Fruit fly (Drosophila melanogaster) whole organism, embryonic: ENCODE data around the gene CG43218.
A peak's percentile ranks its signal among the peaks of the same experiment; 100 is the strongest.

ENCODE experiments used
- CG10267 ChIP-seq: fragments of 200-800 bp; sonication (Bioruptor generic); optimal IDR thresholded peaks from 2 replicates; lab custom pipeline; 2018; ENCODE audit warnings: missing biosample characterization, mild to moderate bottlenecking, missing genetic modification characterization, moderate library complexity
- CG11560 ChIP-seq: fragments of 200-800 bp; sonication (Bioruptor generic); IDR thresholded peaks from 3 replicates; pipeline ENCODE4 v1.3.6; 2022; ENCODE audit warnings: missing biosample characterization, missing genetic modification characterization
- CG12659 ChIP-seq: fragments of 200-800 bp; sonication (Bioruptor generic); optimal IDR thresholded peaks from 3 replicates; lab custom pipeline; 2017; ENCODE audit warnings: mild to moderate bottlenecking, missing biosample characterization, missing genetic modification reagents, missing genetic modification characterization
- CG13296 ChIP-seq: fragments of 200-800 bp; sonication (Bioruptor generic); optimal IDR thresholded peaks from 3 replicates; lab custom pipeline; 2018; ENCODE audit warnings: missing biosample characterization, mild to moderate bottlenecking, missing genetic modification characterization
- CG17361 ChIP-seq: fragments of 200-800 bp; sonication (Bioruptor generic); IDR thresholded peaks from 3 replicates; pipeline ENCODE4 v1.3.6; 2022; ENCODE audit warnings: missing biosample characterization, missing genetic modification characterization
- CG18262 ChIP-seq: fragments of 200-800 bp; optimal IDR thresholded peaks from 3 replicates; lab custom pipeline; 2019; ENCODE audit warnings: missing biosample characterization, mild to moderate bottlenecking, missing genetic modification characterization, moderate library complexity
- CG31365 ChIP-seq: fragments of 200-800 bp; sonication (Bioruptor generic); optimal IDR thresholded peaks from 2 replicates; lab custom pipeline; 2018; ENCODE audit warnings: missing biosample characterization, mild to moderate bottlenecking, missing genetic modification characterization
- CG31441 ChIP-seq: fragments of 200-800 bp; sonication (Bioruptor generic); IDR thresholded peaks from 2 replicates; pipeline ENCODE4 v1.3.6; 2022; ENCODE audit warnings: missing biosample characterization, missing genetic modification characterization
- CG34224 ChIP-seq: fragments of 200-800 bp; sonication (Bioruptor generic); IDR thresholded peaks from 3 replicates; pipeline ENCODE4 v1.3.6; 2022; ENCODE audit warnings: missing biosample characterization, missing genetic modification characterization; ENCODE audit not compliant: partially characterized antibody
- CG3847 ChIP-seq: fragments of 200-800 bp; sonication (Bioruptor generic); IDR thresholded peaks from 2 replicates; pipeline ENCODE4 v1.3.6; 2022; ENCODE audit warnings: missing biosample characterization, missing genetic modification characterization
- CG4730 ChIP-seq: fragments of 200-800 bp; sonication (Bioruptor generic); IDR thresholded peaks from 2 replicates; pipeline ENCODE4 v1.3.6; 2022; ENCODE audit warnings: missing biosample characterization, missing genetic modification characterization
- CG6791 ChIP-seq: fragments of 200-800 bp; sonication (Bioruptor generic); IDR thresholded peaks from 3 replicates; pipeline ENCODE4 v1.3.6; 2022; ENCODE audit warnings: missing biosample characterization, missing genetic modification characterization; ENCODE audit not compliant: partially characterized antibody
- CG6854 ChIP-seq: fragments of 200-800 bp; sonication (Bioruptor generic); optimal IDR thresholded peaks from 3 replicates; lab custom pipeline; 2017; ENCODE audit warnings: missing biosample characterization, mild to moderate bottlenecking, missing genetic modification characterization
- CG7271 ChIP-seq: fragments of 200-800 bp; sonication (Bioruptor generic); optimal IDR thresholded peaks from 2 replicates; lab custom pipeline; 2018; ENCODE audit warnings: missing biosample characterization, mild to moderate bottlenecking, missing genetic modification characterization, moderate library complexity
- CG7786 ChIP-seq: fragments of 200-800 bp; sonication (Bioruptor generic); optimal IDR thresholded peaks from 2 replicates; lab custom pipeline; 2016; ENCODE audit warnings: missing biosample characterization, missing genetic modification characterization
- Chrac-16 ChIP-seq: fragments of 200-800 bp; sonication (Bioruptor generic); optimal IDR thresholded peaks from 3 replicates; lab custom pipeline; 2016; ENCODE audit warnings: missing biosample characterization, missing genetic modification characterization
- Deaf1 ChIP-seq: fragments of 200-800 bp; optimal IDR thresholded peaks from 3 replicates; lab custom pipeline; 2019; ENCODE audit warnings: missing biosample characterization, mild to moderate bottlenecking, missing genetic modification characterization, moderate library complexity
- Elba2 ChIP-seq: fragments of 200-800 bp; sonication (Bioruptor generic); optimal IDR thresholded peaks from 3 replicates; lab custom pipeline; 2016; ENCODE audit warnings: missing biosample characterization, missing genetic modification characterization
- Ets65A ChIP-seq: fragments of 200-800 bp; sonication (Bioruptor generic); peaks from one replicate; lab custom pipeline; 2016; ENCODE audit warnings: missing biosample characterization, missing genetic modification characterization
- HHEX ChIP-seq: fragments of 200-800 bp; sonication (Bioruptor generic); optimal IDR thresholded peaks from 3 replicates; lab custom pipeline; 2017; ENCODE audit warnings: missing biosample characterization, mild to moderate bottlenecking, missing genetic modification characterization, missing genetic modification reagents
- HmgZ ChIP-seq: fragments of 200-800 bp; sonication (Bioruptor generic); optimal IDR thresholded peaks from 2 replicates; lab custom pipeline; 2018; ENCODE audit warnings: missing biosample characterization, mild to moderate bottlenecking, missing genetic modification characterization
- Oli ChIP-seq: fragments of 200-800 bp; sonication (Bioruptor generic); optimal IDR thresholded peaks from 2 replicates; lab custom pipeline; 2018; ENCODE audit warnings: missing biosample characterization, mild to moderate bottlenecking, missing genetic modification characterization, moderate library complexity
- Scr ChIP-seq: fragments of 200-800 bp; sonication (Bioruptor generic); IDR thresholded peaks from 2 replicates; pipeline ENCODE4 v1.3.6; 2022; ENCODE audit warnings: missing biosample characterization, missing genetic modification characterization; ENCODE audit not compliant: partially characterized antibody
- Side ChIP-seq: fragments of 200-800 bp; sonication (Bioruptor generic); optimal IDR thresholded peaks from 2 replicates; lab custom pipeline; 2016; ENCODE audit warnings: missing biosample characterization, missing genetic modification characterization
- al ChIP-seq: fragments of 200-800 bp; sonication (Bioruptor generic); IDR thresholded peaks from 2 replicates; pipeline ENCODE4 v1.3.6; 2022; ENCODE audit warnings: missing biosample characterization, missing genetic modification characterization
- ash1 ChIP-seq: fragments of 200-800 bp; sonication (Bioruptor generic); optimal IDR thresholded peaks from 2 replicates; lab custom pipeline; 2018; ENCODE audit warnings: missing biosample characterization, mild to moderate bottlenecking, missing genetic modification characterization
- chinmo ChIP-seq: fragments of 200-800 bp; sonication (Bioruptor generic); IDR thresholded peaks from 4 replicates; pipeline ENCODE4 v1.3.6; 2022; ENCODE audit warnings: missing biosample characterization, missing genetic modification characterization; ENCODE audit not compliant: partially characterized antibody
- chn ChIP-seq: fragments of 200-800 bp; sonication (Bioruptor generic); optimal IDR thresholded peaks from 2 replicates; lab custom pipeline; 2016; ENCODE audit warnings: missing biosample characterization, missing genetic modification characterization
- dmrt99B ChIP-seq: fragments of 200-800 bp; sonication (Bioruptor generic); optimal IDR thresholded peaks from 2 replicates; lab custom pipeline; 2018; ENCODE audit warnings: missing biosample characterization, mild to moderate bottlenecking, missing genetic modification characterization, moderate library complexity
- dpn ChIP-seq, 2 experiments: fragments of 200-800 bp; sonication (Bioruptor generic); optimal IDR thresholded peaks; 3 replicates each; lab custom pipeline; 2016; ENCODE audit warnings: missing biosample characterization in 2 of 2, missing genetic modification characterization in 2 of 2
- ems ChIP-seq: fragments of 200-800 bp; sonication (Bioruptor generic); optimal IDR thresholded peaks from 3 replicates; lab custom pipeline; 2016; ENCODE audit warnings: missing biosample characterization, missing genetic modification characterization
- gsb-n ChIP-seq: fragments of 200-800 bp; sonication (Bioruptor generic); optimal IDR thresholded peaks from 3 replicates; lab custom pipeline; 2018; ENCODE audit warnings: missing biosample characterization, mild to moderate bottlenecking, missing genetic modification characterization
- insv ChIP-seq, 2 experiments: fragments of 200-800 bp; sonication (Bioruptor generic); optimal IDR thresholded peaks; 3 replicates each; lab custom pipeline; 2016 to 2018; ENCODE audit warnings: missing biosample characterization in 2 of 2, missing genetic modification characterization in 2 of 2
- kah ChIP-seq: fragments of 200-800 bp; sonication (Bioruptor generic); optimal IDR thresholded peaks from 2 replicates; lab custom pipeline; 2018; ENCODE audit warnings: missing biosample characterization, mild to moderate bottlenecking, missing genetic modification characterization
- pho ChIP-seq: fragments of 200-800 bp; sonication (Bioruptor generic); optimal IDR thresholded peaks from 2 replicates; lab custom pipeline; 2016; ENCODE audit warnings: missing biosample characterization, missing genetic modification characterization
- pros ChIP-seq: fragments of 200-800 bp; sonication (Bioruptor generic); optimal IDR thresholded peaks from 3 replicates; lab custom pipeline; 2019; ENCODE audit warnings: missing biosample characterization, mild to moderate bottlenecking, missing genetic modification characterization, moderate library complexity
- pzg ChIP-seq: fragments of 200-800 bp; sonication (Bioruptor generic); optimal IDR thresholded peaks from 3 replicates; lab custom pipeline; 2018; ENCODE audit warnings: missing biosample characterization, mild to moderate bottlenecking, missing genetic modification characterization, moderate library complexity
- sens-2 ChIP-seq: fragments of 200-800 bp; sonication (Bioruptor generic); IDR thresholded peaks from 2 replicates; pipeline ENCODE4 v1.3.6; 2022; ENCODE audit warnings: missing biosample characterization, missing genetic modification characterization
- tap ChIP-seq: fragments of 200-800 bp; optimal IDR thresholded peaks from 3 replicates; lab custom pipeline; 2019; ENCODE audit warnings: missing biosample characterization, mild to moderate bottlenecking, missing genetic modification characterization, moderate library complexity
- tna ChIP-seq: fragments of 200-800 bp; sonication (Bioruptor generic); IDR thresholded peaks from 2 replicates; pipeline ENCODE4 v1.3.6; 2022; ENCODE audit warnings: missing biosample characterization, missing genetic modification characterization; ENCODE audit not compliant: partially characterized antibody
- toy ChIP-seq: fragments of 200-800 bp; sonication (Bioruptor generic); IDR thresholded peaks from 2 replicates; pipeline ENCODE4 v1.3.6; 2022; ENCODE audit warnings: missing biosample characterization, missing genetic modification characterization
- usp ChIP-seq: fragments of >200 bp; optimal IDR thresholded peaks from 2 replicates; lab custom pipeline; 2017; ENCODE audit warnings: missing biosample characterization, missing genetic modification characterization
- zfh2 ChIP-seq: fragments of 200-800 bp; sonication (Bioruptor generic); optimal IDR thresholded peaks from 2 replicates; lab custom pipeline; 2016; ENCODE audit warnings: missing biosample characterization, missing genetic modification characterization

CG43218 gene

dm6 chr3L:21304400-21304799 is 46.6 kb downstream of the CG43218 start, which contains the start of the genes CG11309 and CG7632 (continued):
- TF ChIP-seq gsb-n (tag; lab: Kevin White, UChicago), result peak; percentile 99
- peak; percentile 48 to 87 for TF ChIP-seq insv (GFP tag; optimal IDR thresholded peaks at IDR 0.05; lab: Kevin White, UChicago)
- peak; percentile 97 for TF ChIP-seq CG3847 (GFP tag; lab: Robert Waterston, UW)
- TF ChIP-seq ash1, result peak; percentile 98
- peak; percentile 99 for TF ChIP-seq dmrt99B (tag; lab: Kevin White, UChicago)
- TF ChIP-seq Scr (GFP tag; lab: Robert Waterston, UW), result peak; percentile 39
- peak; percentile 100 for TF ChIP-seq CG18262 (tag; lab: Kevin White, UChicago)
- peak; percentile 93 for TF ChIP-seq al (GFP tag; lab: Robert Waterston, UW)
- TF ChIP-seq chinmo, result no peak
- peak; percentile 97 for TF ChIP-seq zfh2
- TF ChIP-seq CG4730 (GFP tag; lab: Robert Waterston, UW), result peak; percentile 83
- TF ChIP-seq Deaf1 (tag; lab: Kevin White, UChicago), result peak; percentile 92
- TF ChIP-seq CG13296 (GFP tag; lab: Kevin White, UChicago), result peak; percentile 100
- TF ChIP-seq Chrac-16 (GFP tag; lab: Kevin White, UChicago), result peak; percentile 98
- TF ChIP-seq CG31365 (tag; lab: Kevin White, UChicago), result peak; percentile 96
- TF ChIP-seq CG6791 (GFP tag; lab: Robert Waterston, UW), result 0 out of 3 replicates have a peak, but pooled peaks have one; percentile 33
- TF ChIP-seq HHEX (GFP tag; lab: Kevin White, UChicago), result peak; percentile 99
- TF ChIP-seq CG11560, result peak; percentile 66
- peak; percentile 100 for TF ChIP-seq CG10267 (tag; lab: Kevin White, UChicago)
- peak; percentile 99 for TF ChIP-seq Oli (tag; lab: Kevin White, UChicago)
- TF ChIP-seq tap (tag; lab: Kevin White, UChicago), result peak; percentile 100
- TF ChIP-seq CG7271, result peak; percentile 100
- TF ChIP-seq CG17361, result peak; percentile 99
- peak; percentile 98 for TF ChIP-seq chn (GFP tag; lab: Kevin White, UChicago)
- TF ChIP-seq Side (GFP tag; lab: Kevin White, UChicago), result peak; percentile 99
- TF ChIP-seq toy (GFP tag; lab: Robert Waterston, UW), result peak; percentile 97
- TF ChIP-seq kah, result peak; percentile 99
- peak; percentile 98 for TF ChIP-seq CG7786 (GFP tag; lab: Kevin White, UChicago)
- 0 out of 2 replicates have a peak, but pooled peaks have one; percentile 29 for TF ChIP-seq tna
- TF ChIP-seq ems (GFP tag; lab: Kevin White, UChicago), result peak; percentile 99
- TF ChIP-seq CG31441, result peak; percentile 100
- no peak for TF ChIP-seq usp (GFP tag; lab: Kevin White, UChicago)
- peak; percentile 98 for TF ChIP-seq pho (GFP tag; lab: Kevin White, UChicago)
- TF ChIP-seq pzg, result peak; percentile 67
- peak; percentile 100 for TF ChIP-seq Ets65A
- no peak; the same call in 2 of the 3 replicates for TF ChIP-seq CG34224 (GFP tag; lab: Robert Waterston, UW)
- peak; percentile 100 for TF ChIP-seq CG12659 (GFP tag; lab: Kevin White, UChicago)
- peak; percentile 100 for TF ChIP-seq HmgZ
- peak; percentile 100 for TF ChIP-seq CG6854 (GFP tag; lab: Kevin White, UChicago)
- TF ChIP-seq dpn (GFP tag; optimal IDR thresholded peaks at IDR 0.05; lab: Kevin White, UChicago), result peak; percentile 98 to 99
- peak; percentile 86 for TF ChIP-seq Elba2 (GFP tag; lab: Kevin White, UChicago)
- peak; percentile 99 for TF ChIP-seq sens-2
- peak; percentile 97 for TF ChIP-seq pros
